Fruit fly (Drosophila melanogaster) whole organism, embryonic: Measurements from ENCODE around the gene CG15629.

ENCODE experiments used
- Adf1 ChIP-seq: fragments of 200-800 bp; sonication (Bioruptor generic); IDR thresholded peaks from 2 replicates; pipeline ENCODE4 v1.3.6; 2022; ENCODE audit warnings: missing biosample characterization, missing genetic modification characterization
- Aef1 ChIP-seq: fragments of 200-800 bp; sonication (Bioruptor generic); IDR thresholded peaks from 3 replicates; pipeline ENCODE4 v1.3.6; 2022; ENCODE audit warnings: missing biosample characterization, missing genetic modification characterization
- BtbVII ChIP-seq: fragments of 200-800 bp; sonication (Bioruptor generic); optimal IDR thresholded peaks from 3 replicates; lab custom pipeline; 2017; ENCODE audit warnings: missing biosample characterization, mild to moderate bottlenecking, missing genetic modification characterization
- CG10543 ChIP-seq: fragments of 200-800 bp; sonication (Bioruptor generic); optimal IDR thresholded peaks from 3 replicates; lab custom pipeline; 2017; ENCODE audit warnings: missing biosample characterization, mild to moderate bottlenecking, missing genetic modification characterization, moderate library complexity
- CG12104 ChIP-seq: fragments of 200-800 bp; sonication (Bioruptor generic); optimal IDR thresholded peaks from 3 replicates; lab custom pipeline; 2016; ENCODE audit warnings: missing biosample characterization, missing genetic modification characterization
- CG12659 ChIP-seq: fragments of 200-800 bp; sonication (Bioruptor generic); optimal IDR thresholded peaks from 3 replicates; lab custom pipeline; 2017; ENCODE audit warnings: mild to moderate bottlenecking, missing biosample characterization, missing genetic modification reagents, missing genetic modification characterization
- CG15514 ChIP-seq: fragments of 200-800 bp; sonication (Bioruptor generic); optimal IDR thresholded peaks from 3 replicates; lab custom pipeline; 2017; ENCODE audit warnings: missing biosample characterization, missing genetic modification characterization, mild to moderate bottlenecking, moderate library complexity, missing genetic modification reagents
- CG15601 ChIP-seq: fragments of 200-800 bp; sonication (Bioruptor generic); optimal IDR thresholded peaks from 3 replicates; lab custom pipeline; 2019; ENCODE audit warnings: missing biosample characterization, mild to moderate bottlenecking, missing genetic modification characterization, moderate library complexity
- CG15696 ChIP-seq: fragments of 200-800 bp; sonication (Bioruptor generic); optimal IDR thresholded peaks from 2 replicates; lab custom pipeline; 2019; ENCODE audit warnings: missing biosample characterization, mild to moderate bottlenecking, missing genetic modification characterization, moderate library complexity
- CG17361 ChIP-seq: fragments of 200-800 bp; sonication (Bioruptor generic); IDR thresholded peaks from 3 replicates; pipeline ENCODE4 v1.3.6; 2022; ENCODE audit warnings: missing biosample characterization, missing genetic modification characterization
- CG1792 ChIP-seq: fragments of 200-800 bp; sonication (Bioruptor generic); optimal IDR thresholded peaks from 2 replicates; lab custom pipeline; 2016; ENCODE audit warnings: missing biosample characterization, missing genetic modification characterization
- CG2875 ChIP-seq: fragments of 200-800 bp; sonication (Bioruptor generic); optimal IDR thresholded peaks from 2 replicates; lab custom pipeline; 2017; ENCODE audit warnings: missing biosample characterization, mild to moderate bottlenecking, missing genetic modification characterization, missing genetic modification reagents
- CG3407 ChIP-seq: fragments of 200-800 bp; sonication (Bioruptor generic); optimal IDR thresholded peaks from 2 replicates; lab custom pipeline; 2018; ENCODE audit warnings: missing biosample characterization, mild to moderate bottlenecking, missing genetic modification characterization
- CG5953 ChIP-seq: fragments of 200-800 bp; sonication (Bioruptor generic); IDR thresholded peaks from 2 replicates; pipeline ENCODE4 v1.3.6; 2022; ENCODE audit warnings: missing biosample characterization, missing genetic modification characterization
- CG8281 ChIP-seq: fragments of 200-800 bp; sonication (Bioruptor generic); optimal IDR thresholded peaks from 2 replicates; lab custom pipeline; 2018; ENCODE audit warnings: missing biosample characterization, mild to moderate bottlenecking, missing genetic modification characterization, moderate library complexity
- CG9797 ChIP-seq: fragments of 200-800 bp; sonication (Bioruptor generic); optimal IDR thresholded peaks from 3 replicates; lab custom pipeline; 2018; ENCODE audit warnings: missing biosample characterization, mild to moderate bottlenecking, missing genetic modification characterization
- Ets65A ChIP-seq: fragments of 200-800 bp; sonication (Bioruptor generic); peaks from one replicate; lab custom pipeline; 2016; ENCODE audit warnings: missing biosample characterization, missing genetic modification characterization
- Ets97D ChIP-seq: fragments of 200-800 bp; sonication (Bioruptor generic); optimal IDR thresholded peaks from 3 replicates; lab custom pipeline; 2016; ENCODE audit warnings: missing biosample characterization, missing genetic modification characterization
- H15 ChIP-seq: fragments of 200-800 bp; sonication (Bioruptor generic); IDR thresholded peaks from 3 replicates; pipeline ENCODE4 v1.3.6; 2022; ENCODE audit warnings: missing biosample characterization, missing genetic modification characterization
- HHEX ChIP-seq: fragments of 200-800 bp; sonication (Bioruptor generic); optimal IDR thresholded peaks from 3 replicates; lab custom pipeline; 2017; ENCODE audit warnings: missing biosample characterization, mild to moderate bottlenecking, missing genetic modification characterization, missing genetic modification reagents
- MESR4 ChIP-seq: fragments of 200-800 bp; sonication (Bioruptor generic); optimal IDR thresholded peaks from 2 replicates; lab custom pipeline; 2018; ENCODE audit warnings: missing biosample characterization, mild to moderate bottlenecking, missing genetic modification characterization, moderate library complexity
- Med ChIP-seq: fragments of 200-800 bp; sonication (Bioruptor generic); peaks from one replicate; lab custom pipeline; 2016; ENCODE audit warnings: missing biosample characterization, missing genetic modification characterization, mild to moderate bottlenecking, inconsistent platforms, moderate library complexity
- Pdp1 ChIP-seq, 2 experiments: fragments of 200-800 bp; sonication (Bioruptor generic); optimal IDR thresholded peaks; 3 replicates each; lab custom pipeline; 2016; ENCODE audit warnings: missing biosample characterization in 2 of 2, missing genetic modification characterization in 2 of 2, mild to moderate bottlenecking in 1 of 2, moderate library complexity in 1 of 2
- Side ChIP-seq: fragments of 200-800 bp; sonication (Bioruptor generic); optimal IDR thresholded peaks from 2 replicates; lab custom pipeline; 2016; ENCODE audit warnings: missing biosample characterization, missing genetic modification characterization
- Ssrp ChIP-seq: fragments of 200-800 bp; sonication (Bioruptor generic); optimal IDR thresholded peaks from 2 replicates; lab custom pipeline; 2018; ENCODE audit warnings: missing biosample characterization, mild to moderate bottlenecking, missing genetic modification characterization, moderate library complexity
- Xrp1 ChIP-seq: fragments of 200-800 bp; sonication (Bioruptor generic); IDR thresholded peaks from 2 replicates; pipeline ENCODE4 v1.3.6; 2022; ENCODE audit warnings: missing biosample characterization, missing genetic modification characterization
- bowl ChIP-seq: fragments of 200-800 bp; sonication (Bioruptor generic); IDR thresholded peaks from 2 replicates; pipeline ENCODE4 v1.3.6; 2022; ENCODE audit warnings: missing biosample characterization, missing genetic modification characterization
- br ChIP-seq: fragments of >200 bp; optimal IDR thresholded peaks from 2 replicates; lab custom pipeline; 2017
- cato ChIP-seq: fragments of 200-800 bp; sonication (Bioruptor generic); optimal IDR thresholded peaks from 2 replicates; lab custom pipeline; 2016; ENCODE audit warnings: missing biosample characterization, missing genetic modification characterization, borderline replicate concordance
- gce ChIP-seq: fragments of 200-800 bp; sonication (Bioruptor generic); IDR thresholded peaks from 3 replicates; pipeline ENCODE4 v1.3.6; 2022; ENCODE audit warnings: missing biosample characterization, missing genetic modification characterization
- gfzf ChIP-seq: fragments of 200-800 bp; sonication (Bioruptor generic); optimal IDR thresholded peaks from 2 replicates; lab custom pipeline; 2016; ENCODE audit warnings: missing biosample characterization, mild to moderate bottlenecking, missing genetic modification characterization, moderate library complexity
- ham ChIP-seq: fragments of 200-800 bp; sonication (Bioruptor generic); IDR thresholded peaks from 2 replicates; pipeline ENCODE4 v1.3.6; 2022; ENCODE audit warnings: missing biosample characterization, missing genetic modification characterization
- ind ChIP-seq: fragments of 200-800 bp; sonication (Bioruptor generic); optimal IDR thresholded peaks from 3 replicates; lab custom pipeline; 2016; ENCODE audit warnings: missing biosample characterization, missing genetic modification characterization
- insv ChIP-seq, 2 experiments: fragments of 200-800 bp; sonication (Bioruptor generic); optimal IDR thresholded peaks; 3 replicates each; lab custom pipeline; 2016 to 2018; ENCODE audit warnings: missing biosample characterization in 2 of 2, missing genetic modification characterization in 2 of 2
- kah ChIP-seq: fragments of 200-800 bp; sonication (Bioruptor generic); optimal IDR thresholded peaks from 2 replicates; lab custom pipeline; 2018; ENCODE audit warnings: missing biosample characterization, mild to moderate bottlenecking, missing genetic modification characterization
- lilli ChIP-seq: fragments of 200-800 bp; sonication (Bioruptor generic); optimal IDR thresholded peaks from 3 replicates; lab custom pipeline; 2016; ENCODE audit warnings: missing biosample characterization, missing genetic modification characterization
- lov ChIP-seq, 2 experiments: fragments of 200-800 bp in 1 of 2; fragments of >200 bp in 1 of 2; sonication (Bioruptor generic) in 1 of 2; IDR thresholded peaks in 1 of 2; optimal IDR thresholded peaks in 1 of 2; 2 replicates in 1 of 2; 3 replicates in 1 of 2; pipeline versions ENCODE4 v1.3.6 to Lab custom; 2017 to 2022; ENCODE audit warnings: missing biosample characterization in 1 of 2, missing genetic modification characterization in 1 of 2
- mld ChIP-seq: fragments of 200-800 bp; sonication (Bioruptor generic); IDR thresholded peaks from 3 replicates; pipeline ENCODE4 v1.3.6; 2022; ENCODE audit warnings: missing biosample characterization, missing genetic modification characterization; ENCODE audit not compliant: partially characterized antibody
- pan ChIP-seq, 4 experiments: fragments of >200 bp in 3 of 4; fragments of 200-800 bp in 1 of 4; sonication (Bioruptor generic) in 1 of 4; optimal IDR thresholded peaks in 3 of 4; IDR thresholded peaks in 1 of 4; 2 replicates each; pipeline versions ENCODE4 v1.3.6 to Lab custom; 2017 to 2022; ENCODE audit warnings: missing biosample characterization in 2 of 4, missing genetic modification characterization in 2 of 4, mixed read lengths in 1 of 4
- sens ChIP-seq: fragments of 200-800 bp; sonication (Bioruptor generic); peaks from one replicate; lab custom pipeline; 2016; ENCODE audit warnings: missing biosample characterization, missing genetic modification characterization
- sens-2 ChIP-seq: fragments of 200-800 bp; sonication (Bioruptor generic); IDR thresholded peaks from 2 replicates; pipeline ENCODE4 v1.3.6; 2022; ENCODE audit warnings: missing biosample characterization, missing genetic modification characterization
- slp2 ChIP-seq: fragments of 200-800 bp; sonication (Bioruptor generic); optimal IDR thresholded peaks from 2 replicates; lab custom pipeline; 2016; ENCODE audit warnings: missing biosample characterization, missing genetic modification characterization
- sr ChIP-seq: fragments of 200-800 bp; sonication (Bioruptor generic); IDR thresholded peaks from 3 replicates; pipeline ENCODE4 v1.3.6; 2022; ENCODE audit warnings: missing biosample characterization, missing genetic modification characterization
- sug ChIP-seq: fragments of 200-800 bp; optimal IDR thresholded peaks from 2 replicates; lab custom pipeline; 2019; ENCODE audit warnings: missing biosample characterization, mild to moderate bottlenecking, missing genetic modification characterization, moderate library complexity
- tin ChIP-seq: fragments of 200-800 bp; sonication (Bioruptor generic); optimal IDR thresholded peaks from 3 replicates; lab custom pipeline; 2016; ENCODE audit warnings: missing biosample characterization, missing genetic modification characterization
- tll ChIP-seq, 2 experiments: fragments of 200-800 bp in 1 of 2; fragments of >200 bp in 1 of 2; sonication (Bioruptor generic) in 1 of 2; optimal IDR thresholded peaks; 2 replicates each; lab custom pipeline; 2017 to 2019; ENCODE audit warnings: missing biosample characterization in 2 of 2, missing genetic modification characterization in 2 of 2, mild to moderate bottlenecking in 1 of 2, moderate library complexity in 1 of 2
- vfl ChIP-seq: fragments of 200-800 bp; sonication (Bioruptor generic); optimal IDR thresholded peaks from 2 replicates; lab custom pipeline; 2016; ENCODE audit warnings: missing biosample characterization, missing genetic modification characterization

CG15629 gene

DNA sequence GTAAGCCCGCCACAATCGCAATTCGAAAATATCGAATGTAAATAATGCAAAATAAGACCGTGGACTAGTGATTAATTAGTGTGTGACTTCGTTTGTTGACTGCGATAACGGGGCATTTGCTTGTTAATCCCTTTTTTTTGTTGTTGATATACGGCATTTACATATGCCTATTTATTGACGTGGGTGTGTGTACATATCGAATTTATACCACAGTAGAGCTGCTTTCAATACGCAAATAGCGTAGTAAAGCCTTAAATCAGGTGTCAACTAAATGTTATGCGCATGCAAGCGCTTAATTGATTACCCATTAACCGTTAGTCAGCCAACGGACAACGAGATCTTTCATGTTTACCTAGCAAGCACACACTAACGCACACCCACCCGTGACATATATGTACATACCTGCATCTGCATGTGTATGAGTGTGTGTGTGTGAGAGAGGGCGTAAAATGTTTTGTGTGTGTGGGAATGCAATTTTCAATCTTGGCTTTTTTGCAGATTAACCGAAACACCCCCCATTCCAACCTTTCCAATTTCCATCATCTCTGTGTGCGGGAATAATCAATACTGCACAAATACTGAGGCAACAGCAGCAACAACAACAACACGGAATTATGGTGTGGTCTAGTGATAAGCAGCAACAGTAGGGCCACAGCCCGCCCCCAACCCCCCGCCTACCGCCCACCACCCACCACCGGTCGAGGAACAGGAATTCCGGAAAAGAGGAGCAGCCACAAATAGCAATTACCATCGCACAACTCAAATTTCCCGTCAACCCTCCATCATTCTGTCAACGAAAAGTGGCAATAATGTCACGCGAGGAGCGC, 25.9 kb downstream of the CG15629 start (continued):
- TF ChIP-seq CG5953 (GFP tag; lab: Robert Waterston, UW) (peak; percentile 43; the same call in 1 of the 2 replicates), gfzf (GFP tag; lab: Kevin White, UChicago) (no peak), kah (GFP tag; lab: Kevin White, UChicago) (peak; percentile 36), br (no peak), pan (optimal IDR thresholded peaks at IDR 0.05; lab: Kevin White, UChicago) (no peak), pan (GFP tag; optimal IDR thresholded peaks at IDR 0.05 in 1 of 2, IDR thresholded peaks at IDR 0.05 in 1 of 2) (peak in 1 of 2 experiments; percentile 23), CG9797 (no peak), Ssrp (tag; lab: Kevin White, UChicago) (peak; percentile 1), CG12659 (GFP tag; lab: Kevin White, UChicago) (peak; percentile 16), CG17361 (GFP tag; lab: Robert Waterston, UW) (no peak), Med (GFP tag; lab: Kevin White, UChicago) (peak; percentile 65), Ets65A (GFP tag; lab: Kevin White, UChicago) (peak; percentile 87), tin (GFP tag; lab: Kevin White, UChicago) (no peak), bowl (GFP tag; lab: Robert Waterston, UW) (peak; percentile 5; the same call in 1 of the 2 replicates), CG12104 (no peak), CG10543 (GFP tag; lab: Kevin White, UChicago) (peak; percentile 32), lov (optimal IDR thresholded peaks at IDR 0.05; lab: Kevin White, UChicago) (no peak), lov (GFP tag; IDR thresholded peaks at IDR 0.05; lab: Robert Waterston, UW) (peak; percentile 67; the same call in 1 of the 3 replicates), insv (GFP tag; optimal IDR thresholded peaks at IDR 0.05; lab: Kevin White, UChicago) (peak in 1 of 2 experiments; percentile 7), slp2 (GFP tag; lab: Kevin White, UChicago) (no peak), Xrp1 (GFP tag; lab: Robert Waterston, UW) (peak; percentile 64), H15 (GFP tag; lab: Robert Waterston, UW) (no peak), CG3407 (GFP tag; lab: Kevin White, UChicago) (peak; percentile 45), ham (GFP tag; lab: Robert Waterston, UW) (no peak), CG15601 (tag; lab: Kevin White, UChicago) (peak; percentile 79), sens-2 (GFP tag; lab: Robert Waterston, UW) (peak; percentile 36; the same call in 1 of the 2 replicates), HHEX (GFP tag; lab: Kevin White, UChicago) (peak; percentile 49), CG15514 (GFP tag; lab: Kevin White, UChicago) (peak; percentile 13), CG1792 (GFP tag; lab: Kevin White, UChicago) (peak; percentile 68), MESR4 (no peak), lilli (no peak), CG2875 (peak; percentile 68), cato (GFP tag; lab: Kevin White, UChicago) (no peak), tll (GFP tag; optimal IDR thresholded peaks at IDR 0.05; lab: Kevin White, UChicago) (peak in 1 of 2 experiments; percentile 64), ind (GFP tag; lab: Kevin White, UChicago) (no peak)

DNA sequence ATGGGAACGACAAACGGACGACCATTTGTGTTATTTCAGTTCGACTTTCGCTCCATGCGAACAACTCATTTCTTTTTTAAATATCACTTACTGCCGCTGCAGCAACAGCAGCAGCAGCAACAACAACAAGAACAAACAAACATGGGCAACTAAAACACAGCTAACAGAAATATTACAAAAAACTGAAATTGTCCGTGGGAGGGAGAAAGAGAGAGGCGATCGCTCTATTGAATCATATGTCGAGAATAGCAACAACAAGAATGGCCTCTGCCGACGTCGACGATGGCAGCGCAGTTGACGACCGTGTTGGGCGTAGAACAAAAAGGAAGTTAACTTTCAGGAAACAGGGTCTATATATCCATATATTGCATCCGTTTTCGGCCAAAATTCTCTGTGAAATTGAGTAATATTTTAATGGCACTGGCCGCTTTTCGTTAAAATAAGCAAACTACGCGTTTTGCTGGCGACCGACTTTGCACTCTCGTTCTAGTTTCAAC, 33.9 kb downstream of the CG15629 start:
- TF ChIP-seq MESR4 (peak; percentile 49), Ets97D (GFP tag; lab: Kevin White, UChicago) (no peak), Adf1 (GFP tag; lab: Robert Waterston, UW) (peak; percentile 95), Pdp1 (GFP tag; optimal IDR thresholded peaks at IDR 0.05; lab: Kevin White, UChicago) (peak in 1 of 2 experiments; percentile 71), mld (GFP tag; lab: Robert Waterston, UW) (0 out of 3 replicates have a peak, but pooled peaks have one; percentile 22), sens (GFP tag; lab: Kevin White, UChicago) (peak; percentile 52), HHEX (GFP tag; lab: Kevin White, UChicago) (no peak), gce (GFP tag; lab: Robert Waterston, UW) (no peak), CG8281 (no peak), BtbVII (no peak), Side (GFP tag; lab: Kevin White, UChicago) (no peak), sr (0 out of 3 replicates have a peak, but pooled peaks have one; percentile 54), sug (tag; lab: Kevin White, UChicago) (peak; percentile 32), vfl (GFP tag; lab: Kevin White, UChicago) (no peak), CG15696 (tag; lab: Kevin White, UChicago) (no peak), Aef1 (GFP tag; lab: Robert Waterston, UW) (peak; percentile 11; the same call in 1 of the 3 replicates), kah (GFP tag; lab: Kevin White, UChicago) (no peak)
